Worm (Caenorhabditis elegans) whole organism, L3 larva: ENCODE data around the gene pdzd-8.

Source experiments
- ceh-16 ChIP-seq: sonication (generic microtip); optimal IDR thresholded peaks from 2 replicates; lab custom pipeline; 2017; ENCODE audit warnings: missing biosample characterization, missing genetic modification characterization
- elt-2 ChIP-seq: sonication (generic microtip); optimal IDR thresholded peaks from 2 replicates; lab custom pipeline; 2016; ENCODE audit warnings: missing genetic modification reagents, mild to moderate bottlenecking, missing genetic modification characterization, missing compliant biosample characterization
- mdl-1 ChIP-seq: fragments of 150-350 bp; optimal IDR thresholded peaks from 2 replicates; lab custom pipeline; 2014; ENCODE audit warnings: missing biosample characterization, missing genetic modification characterization
- nfya-1 ChIP-seq: sonication (generic microtip); optimal IDR thresholded peaks from 2 replicates; lab custom pipeline; 2017; ENCODE audit warnings: missing genetic modification characterization, mild to moderate bottlenecking, missing compliant biosample characterization, antibody characterized with exemption, moderate library complexity; ENCODE audit not compliant: insufficient read depth
- nhr-11 ChIP-seq: fragments of 150-350 bp; optimal IDR thresholded peaks from 2 replicates; lab custom pipeline; 2014; ENCODE audit warnings: missing biosample characterization, missing genetic modification characterization
- nhr-12 ChIP-seq: fragments of 150-350 bp; optimal IDR thresholded peaks from 2 replicates; lab custom pipeline; 2014; ENCODE audit warnings: missing biosample characterization, missing genetic modification characterization
- nhr-237 ChIP-seq: fragments of 150-350 bp; optimal IDR thresholded peaks from 2 replicates; lab custom pipeline; 2014; ENCODE audit warnings: missing biosample characterization, missing genetic modification characterization
- nhr-25 ChIP-seq: sonication (generic microtip); optimal IDR thresholded peaks from 2 replicates; lab custom pipeline; 2017; ENCODE audit warnings: missing biosample characterization, missing genetic modification characterization
- pqm-1 ChIP-seq: fragments of 150-350 bp; optimal IDR thresholded peaks from 2 replicates; lab custom pipeline; 2017; ENCODE audit warnings: missing biosample characterization, missing genetic modification characterization, inconsistent platforms
- sea-2 ChIP-seq: fragments of 150-350 bp; sonication (generic microtip); optimal IDR thresholded peaks from 4 replicates; lab custom pipeline; 2014; ENCODE audit warnings: missing biosample characterization, missing genetic modification reagents, missing genetic modification characterization
- unc-39 ChIP-seq: sonication (generic microtip); optimal IDR thresholded peaks from 4 replicates; lab custom pipeline; 2017; ENCODE audit warnings: missing biosample characterization, missing genetic modification characterization
- unc-62 ChIP-seq: fragments of 150-350 bp; sonication (generic microtip); optimal IDR thresholded peaks from 4 replicates; lab custom pipeline; 2014; ENCODE audit warnings: missing biosample characterization, missing genetic modification reagents, missing genetic modification characterization

- TF ChIP-seq ceh-16 (tag; lab: Kevin White, UChicago): no peak
- no peak for TF ChIP-seq nhr-11 (tag; lab: Kevin White, UChicago)
- no peak for TF ChIP-seq unc-62 (GFP tag; lab: Kevin White, UChicago)
- TF ChIP-seq sea-2 (GFP tag; lab: Kevin White, UChicago): no peak
- no peak for TF ChIP-seq pqm-1 (tag; lab: Kevin White, UChicago)
- no peak for TF ChIP-seq nhr-237 (tag; lab: Kevin White, UChicago)
- no peak for TF ChIP-seq nhr-25 (tag; lab: Kevin White, UChicago)
- no peak for TF ChIP-seq mdl-1 (tag; lab: Kevin White, UChicago)
- no peak for TF ChIP-seq elt-2 (tag; lab: Kevin White, UChicago)
- TF ChIP-seq nhr-12 (tag; lab: Kevin White, UChicago): no peak
- peak; percentile 50 for TF ChIP-seq nfya-1 (tag; lab: Kevin White, UChicago)
- no peak for TF ChIP-seq unc-39 (tag; lab: Kevin White, UChicago)
Measured at ce11 chrIV:9032550-9032949, 57.2 kb downstream of the pdzd-8 start, which contains the start of gene C53D6.6.
